Fruit fly (Drosophila melanogaster): ENCODE data around the gene CG45080.

CG45080 gene

DNA sequence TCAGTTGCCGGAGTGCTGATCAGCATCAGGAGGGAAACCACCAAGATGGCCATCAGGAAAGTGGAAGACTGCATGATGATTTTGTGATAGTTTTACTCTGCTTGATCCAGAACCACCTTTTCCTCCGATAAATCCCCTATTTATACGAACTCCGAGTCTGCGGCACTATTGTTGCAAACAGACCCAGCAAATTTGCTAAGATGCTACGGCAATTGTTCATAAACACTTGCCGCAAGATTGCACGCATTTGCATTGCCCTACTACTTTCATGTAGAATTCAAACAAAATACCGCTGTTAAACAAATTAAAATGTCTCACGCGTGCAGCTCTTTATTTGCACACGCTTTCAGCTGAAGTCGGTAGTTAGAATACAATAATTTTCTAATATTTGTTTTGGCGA is at the start of gene CG45080:
CG45080 (minus strand) TSS at position 101 of the 400 bp plus-strand sequence.
- TF ChIP-seq CTCF (optimal IDR thresholded peaks at IDR 0.05) = no peak
- TF ChIP-seq CG8478 (optimal IDR thresholded peaks at IDR 0.05) = no peak

DNA sequence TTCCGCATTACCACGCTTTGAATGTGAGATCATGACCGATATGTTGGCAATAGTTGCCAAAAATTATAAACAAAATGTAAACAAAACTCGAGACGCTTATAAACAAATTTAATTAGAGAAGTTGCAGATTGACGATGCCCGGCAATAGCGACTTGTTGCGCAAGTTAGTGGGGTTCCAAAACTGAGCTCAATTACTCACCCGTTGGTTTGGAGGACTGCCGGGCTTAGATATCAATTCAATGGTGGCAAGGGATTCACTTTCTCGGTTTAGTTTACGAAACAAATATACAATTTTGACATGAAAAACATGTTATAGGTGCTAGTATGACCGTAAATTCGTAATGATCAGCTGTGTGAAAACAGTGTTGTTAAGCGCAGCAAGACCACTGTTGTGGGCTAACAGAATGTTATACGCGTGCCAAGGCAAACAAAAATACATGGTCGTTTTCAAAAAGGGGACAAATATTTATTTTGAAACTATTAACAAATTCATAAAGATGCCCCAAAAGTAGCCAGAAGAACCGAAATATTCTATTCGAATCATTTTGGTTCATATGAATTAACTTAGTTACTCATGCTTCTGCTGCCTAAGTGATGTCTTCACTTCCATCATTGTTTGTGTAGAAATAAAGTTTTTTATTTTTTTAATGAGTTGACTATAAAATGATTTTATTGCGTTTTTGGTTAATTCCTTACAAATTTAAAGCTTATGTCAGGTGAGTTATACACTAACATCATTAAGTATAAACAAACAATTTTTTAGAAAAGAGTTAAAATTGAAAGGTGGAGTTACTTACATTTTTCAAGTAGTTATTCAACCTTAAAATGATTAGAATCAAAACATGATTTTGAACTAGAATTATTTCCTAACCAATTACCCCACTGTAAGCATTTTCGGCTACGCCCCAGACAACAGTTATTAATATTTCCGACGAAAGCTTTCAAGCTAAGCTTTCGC is 47.8 kb upstream of the CG45080 start, which contains the start of gene Elp6:
Elp6 (minus strand) TSS at position 350 of the 958 bp plus-strand sequence.
- TF ChIP-seq CTCF (optimal IDR thresholded peaks at IDR 0.05) = no peak
- TF ChIP-seq CG8478 (optimal IDR thresholded peaks at IDR 0.05) = no peak

DNA sequence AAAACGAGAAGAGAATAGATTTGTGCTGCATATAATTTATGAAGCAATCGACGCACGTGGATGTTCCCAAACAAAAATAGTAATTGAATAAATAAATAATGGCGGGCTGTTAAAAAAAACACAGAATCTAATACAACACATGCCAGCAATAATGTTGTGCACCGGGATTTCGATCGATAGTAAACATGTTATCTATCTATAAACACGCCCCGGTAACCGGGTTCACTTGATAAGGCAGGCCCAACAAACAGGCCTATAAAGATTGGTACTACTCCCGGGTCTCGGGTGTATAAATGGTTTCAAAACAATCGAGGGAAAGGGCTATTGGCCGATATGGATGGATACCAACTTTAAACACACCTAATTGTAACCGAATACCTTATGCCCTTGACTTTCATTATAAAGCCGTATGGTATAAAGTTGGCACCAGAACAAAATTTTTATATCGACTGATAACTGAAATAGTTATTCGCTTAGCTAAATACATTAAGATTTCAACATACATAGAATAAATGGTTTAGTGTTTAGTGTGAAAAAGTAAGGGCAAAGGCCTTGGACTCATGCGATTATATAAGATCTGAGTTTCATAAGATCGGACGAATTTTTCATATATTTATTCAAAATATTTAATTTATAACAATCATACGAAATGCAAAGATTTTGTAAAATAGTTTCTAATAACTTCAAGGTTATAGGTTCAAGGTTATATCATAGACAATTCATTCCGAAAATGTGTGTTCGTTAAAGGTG is 46.8 kb upstream of the CG45080 start:
- TF ChIP-seq CG8478 (optimal IDR thresholded peaks at IDR 0.05) = no peak
- no peak for TF ChIP-seq CTCF (optimal IDR thresholded peaks at IDR 0.05)

DNA sequence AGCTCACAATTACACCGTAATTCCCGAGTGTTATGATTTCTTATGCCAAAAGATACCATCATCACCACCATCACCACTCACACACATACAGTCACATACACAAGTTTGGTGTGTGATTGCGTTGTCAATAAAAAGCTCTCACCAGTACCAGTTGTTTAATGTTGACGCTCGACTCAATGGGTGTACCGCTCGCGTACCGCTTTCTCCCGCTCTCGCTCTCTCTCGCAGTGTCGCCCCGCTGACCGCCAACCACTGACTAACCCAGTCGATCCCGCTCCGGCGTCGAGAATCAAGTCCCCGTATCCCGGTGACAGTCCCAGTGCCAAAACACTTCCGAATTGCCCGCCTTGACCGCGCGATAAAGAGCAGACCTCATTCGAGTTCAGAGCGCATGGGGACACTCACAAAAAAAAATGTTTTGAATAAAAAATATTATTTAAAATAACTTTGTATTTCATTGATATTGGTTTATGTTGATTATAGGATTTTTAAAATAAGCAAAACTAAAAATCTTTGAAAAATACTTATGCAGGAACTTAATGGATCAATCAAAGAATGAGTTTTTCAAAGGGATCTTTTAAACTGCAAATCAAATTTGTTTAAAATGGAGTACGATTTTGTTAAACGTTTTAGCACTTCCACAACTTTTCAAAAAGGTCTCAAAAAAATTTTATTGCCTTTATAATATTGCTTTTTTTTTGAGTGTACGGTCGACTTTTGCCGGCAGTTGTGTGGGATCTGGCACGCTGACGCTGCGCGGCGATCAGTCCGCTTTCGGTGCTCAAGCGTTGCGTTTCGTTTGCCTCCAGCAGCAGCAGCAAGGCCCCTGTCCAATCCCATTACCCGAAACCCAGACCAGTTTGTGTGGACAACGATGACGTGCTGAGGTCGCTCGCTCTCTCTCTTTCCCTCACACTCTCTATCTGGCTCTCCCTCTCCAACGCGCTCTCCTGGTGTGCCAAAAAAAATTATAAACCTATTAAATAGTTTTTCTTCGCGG is 45.4 kb upstream of the CG45080 start, which contains the start of gene Dic1:
Dic1 (plus strand) TSS at position 764 of the 1,000 bp plus-strand sequence.
- no peak for TF ChIP-seq CG8478 (optimal IDR thresholded peaks at IDR 0.05)
- no peak for TF ChIP-seq CTCF (optimal IDR thresholded peaks at IDR 0.05)

DNA sequence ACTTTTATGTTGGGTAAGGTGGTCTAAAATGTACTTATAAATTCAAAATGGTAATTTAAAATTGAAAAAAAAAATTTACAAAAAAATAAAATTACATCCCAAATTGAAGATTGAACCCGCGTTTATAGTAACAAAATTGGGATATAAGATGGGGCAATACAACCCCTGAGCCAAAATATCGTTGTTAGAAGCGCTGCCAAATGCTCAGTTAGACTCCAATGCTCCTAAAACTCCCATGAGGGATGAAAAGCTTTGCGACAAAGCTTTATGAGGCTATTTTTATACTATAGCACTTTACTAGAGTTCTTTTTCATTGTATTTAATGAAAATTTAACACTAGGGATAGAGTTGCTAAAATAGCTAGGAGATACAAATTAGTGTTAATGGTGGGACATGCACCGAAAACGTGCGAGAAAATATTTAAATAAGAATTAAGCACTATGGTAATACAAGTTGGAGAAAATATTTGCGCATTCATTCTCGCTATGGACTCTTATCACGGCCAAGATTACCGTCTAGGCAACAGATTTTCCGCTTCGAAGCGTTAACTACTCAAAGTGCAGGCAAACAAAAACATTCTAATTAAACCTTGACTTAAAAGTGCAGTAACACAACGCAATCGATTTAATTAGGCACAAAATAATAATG is 44.4 kb upstream of the CG45080 start:
- no peak for TF ChIP-seq CTCF (optimal IDR thresholded peaks at IDR 0.05)
- no peak for TF ChIP-seq CG8478 (optimal IDR thresholded peaks at IDR 0.05)

DNA sequence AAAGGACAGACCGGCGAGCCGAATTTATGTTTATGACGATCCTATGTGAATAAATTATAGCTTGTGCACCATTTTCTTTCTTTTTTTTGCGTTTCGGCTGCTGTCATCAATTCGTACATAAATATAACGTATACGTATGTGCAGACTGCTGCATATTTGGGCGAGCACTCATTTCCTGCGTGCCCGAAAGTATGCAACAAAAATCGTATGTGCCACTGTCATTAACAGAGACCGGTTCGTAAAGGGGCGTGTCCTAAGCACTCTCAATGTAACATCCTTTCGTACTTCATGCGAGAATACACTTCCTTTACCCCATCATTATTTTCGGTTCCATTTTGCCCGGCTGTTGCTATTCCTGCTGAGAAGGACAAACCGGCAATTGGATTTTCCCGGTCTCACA is 41.0 kb upstream of the CG45080 start:
- no peak for TF ChIP-seq CTCF (optimal IDR thresholded peaks at IDR 0.05)
- no peak for TF ChIP-seq CG8478 (optimal IDR thresholded peaks at IDR 0.05)

DNA sequence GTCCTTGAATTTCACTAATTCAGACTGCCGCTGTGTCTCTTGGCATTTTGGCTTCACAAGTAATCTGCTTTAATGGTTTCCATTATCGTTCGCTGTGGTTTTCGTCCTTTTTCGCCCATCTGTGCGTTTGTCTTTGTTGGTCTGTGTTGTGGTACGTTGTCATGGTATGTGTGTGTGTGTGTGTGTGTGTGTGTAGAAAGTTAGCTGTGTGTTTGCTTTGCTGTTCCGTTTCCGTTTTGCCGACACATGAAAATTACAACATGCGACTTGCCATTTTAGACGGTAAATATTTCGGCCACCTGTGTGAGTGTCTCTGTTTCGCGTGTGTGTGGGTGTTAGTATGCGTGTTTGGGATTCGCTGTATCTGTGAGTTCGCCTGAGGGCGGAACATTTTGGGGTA is 37.9 kb upstream of the CG45080 start:
- TF ChIP-seq CTCF (optimal IDR thresholded peaks at IDR 0.05) (no peak), CG8478 (optimal IDR thresholded peaks at IDR 0.05) (no peak)

DNA sequence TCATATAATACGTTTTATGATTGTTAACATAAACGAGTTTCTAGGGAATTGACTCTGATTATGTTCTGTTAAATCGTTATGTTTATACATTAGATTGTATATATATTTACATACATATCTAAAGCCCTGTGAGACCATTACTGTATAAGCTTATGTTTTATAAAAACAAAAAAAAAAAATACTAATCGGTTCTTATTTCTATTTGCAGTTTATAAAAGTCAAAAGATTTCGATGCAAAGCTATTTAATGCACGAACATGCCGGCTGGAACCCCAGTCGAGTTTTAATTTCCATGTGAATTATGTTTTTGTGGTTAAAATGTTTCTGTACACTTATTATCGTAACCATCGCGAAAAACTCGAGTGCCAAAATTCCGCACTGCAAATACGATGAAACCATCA is 34.3 kb upstream of the CG45080 start, which contains the start of gene mthl12:
mthl12 (plus strand) TSS at position 301 of the 400 bp plus-strand sequence.
- TF ChIP-seq CG8478 (optimal IDR thresholded peaks at IDR 0.05) = no peak
- TF ChIP-seq CTCF (optimal IDR thresholded peaks at IDR 0.05) = no peak

DNA sequence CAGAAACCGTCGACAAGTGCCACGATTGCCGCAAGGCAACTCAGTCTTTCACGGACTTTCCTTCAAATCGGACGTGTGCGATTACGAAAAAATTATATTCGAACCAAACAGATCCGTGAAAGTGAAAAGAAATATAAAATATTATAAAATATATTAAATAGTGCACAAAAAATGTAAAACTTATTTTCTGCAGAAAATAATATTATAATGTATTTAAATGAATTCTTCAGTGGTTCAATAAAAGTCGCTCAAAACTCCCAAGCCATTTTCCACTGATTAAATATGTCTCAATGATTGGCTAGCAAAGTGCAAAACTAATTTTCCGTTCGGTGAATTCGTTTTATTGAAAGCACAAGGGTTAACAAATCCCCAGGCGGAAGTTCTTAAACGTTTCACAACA is 19.0 kb upstream of the CG45080 start, which contains the start of gene PK2-R1:
PK2-R1 (plus strand) TSS at position 301 of the 400 bp plus-strand sequence.
- no peak for TF ChIP-seq CTCF (optimal IDR thresholded peaks at IDR 0.05)

DNA sequence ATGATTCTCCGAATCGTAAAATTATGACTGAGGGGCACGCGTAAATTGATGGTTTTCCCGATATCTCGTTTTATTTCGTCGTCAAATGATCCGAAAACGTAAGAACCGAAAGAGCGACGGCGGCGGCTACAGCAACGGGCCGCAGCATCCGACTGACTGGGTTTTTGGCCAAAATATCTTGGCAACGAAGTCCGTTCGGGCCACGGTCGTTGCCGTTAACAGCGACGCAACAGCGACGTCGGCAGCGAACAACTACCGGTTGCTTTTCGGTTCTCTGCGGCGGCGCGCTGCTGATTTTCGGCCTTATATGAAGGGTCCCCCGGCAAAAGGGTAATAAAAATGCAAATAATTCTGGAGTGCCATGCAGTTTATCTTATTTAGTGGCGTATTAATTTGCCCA is 14.9 kb upstream of the CG45080 start, which contains the start of gene PK2-R2:
PK2-R2 (minus strand) TSS at position 160 of the 400 bp plus-strand sequence.
- TF ChIP-seq CTCF (optimal IDR thresholded peaks at IDR 0.05) = no peak
- no peak for TF ChIP-seq CG8478 (optimal IDR thresholded peaks at IDR 0.05)

DNA sequence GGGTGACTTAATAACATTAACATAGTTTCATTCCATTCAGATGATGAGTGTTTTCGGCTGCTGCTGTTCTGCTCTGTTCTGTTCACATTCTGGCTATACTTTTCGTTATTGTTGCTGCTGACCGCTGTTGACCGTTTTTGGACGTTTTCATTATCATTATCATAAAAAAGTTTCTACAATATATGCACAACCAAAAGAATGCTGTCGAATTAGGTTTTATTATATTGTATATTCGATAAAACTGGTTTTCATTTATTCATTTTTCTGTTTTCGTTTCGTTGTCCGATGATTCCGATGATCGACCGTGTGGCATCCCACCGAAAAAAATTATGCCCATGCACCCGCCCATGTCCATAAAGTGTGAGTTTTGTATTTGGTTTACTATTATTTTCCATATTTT is 14.0 kb upstream of the CG45080 start:
- TF ChIP-seq CG8478 (optimal IDR thresholded peaks at IDR 0.05) (no peak), CTCF (optimal IDR thresholded peaks at IDR 0.05) (no peak)

DNA sequence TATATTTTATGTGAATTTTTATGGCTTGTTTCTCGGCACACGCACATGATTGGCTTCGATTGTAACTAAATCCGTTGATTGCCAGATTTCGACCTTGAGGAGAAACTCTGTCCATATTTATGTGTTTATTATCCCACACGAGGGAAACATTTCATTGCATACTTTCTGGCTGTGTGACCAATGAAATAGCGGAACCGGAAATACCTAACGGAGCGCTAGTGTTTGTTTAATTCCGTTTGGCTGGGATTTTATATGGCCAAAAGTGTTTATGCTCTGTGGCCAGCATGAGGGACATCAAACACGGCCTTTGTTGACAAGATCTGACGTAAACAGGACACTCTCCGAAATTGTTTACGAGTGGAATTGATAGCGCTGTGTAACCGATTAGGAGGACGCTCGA is 803 bp upstream of the CG45080 start:
- TF ChIP-seq CTCF (optimal IDR thresholded peaks at IDR 0.05) (no peak), CG8478 (optimal IDR thresholded peaks at IDR 0.05) (no peak)

DNA sequence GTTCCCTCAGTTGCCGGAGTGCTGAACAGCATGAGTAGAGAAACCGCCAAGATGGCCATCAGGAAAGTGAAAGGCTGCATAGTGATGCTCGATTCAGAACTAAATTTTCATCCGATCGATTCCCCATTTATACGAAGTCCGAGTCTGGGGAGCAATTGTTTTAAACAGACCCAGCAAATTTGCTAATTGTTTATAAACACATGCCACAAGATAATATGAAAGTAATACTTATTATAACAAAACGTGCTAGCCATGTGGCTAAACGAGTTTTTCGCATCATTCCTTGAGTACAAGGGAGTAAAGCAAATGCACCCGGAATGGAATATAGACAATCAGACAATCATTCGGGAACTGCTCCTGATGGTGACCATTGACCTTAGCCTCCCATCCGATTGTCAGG is 6.0 kb downstream of the CG45080 start, which contains the start of gene CG44142:
CG44142 (minus strand) TSS at position 101 of the 400 bp plus-strand sequence.
- TF ChIP-seq CTCF (optimal IDR thresholded peaks at IDR 0.05) = no peak
- TF ChIP-seq CG8478 (optimal IDR thresholded peaks at IDR 0.05) = no peak
